Worm (Caenorhabditis elegans) whole organism, L3 larva: ENCODE measurements around the gene egl-18.

Experiments
- ZK546.5 ChIP-seq: sonication (generic microtip); optimal IDR thresholded peaks from 2 replicates; lab custom pipeline; 2017; ENCODE audit warnings: missing biosample characterization, missing genetic modification characterization
- aly-2 ChIP-seq: fragments of 150-350 bp; optimal IDR thresholded peaks from 2 replicates; lab custom pipeline; 2014; ENCODE audit warnings: missing biosample characterization, missing genetic modification characterization
- egl-27 ChIP-seq: sonication (generic microtip); optimal IDR thresholded peaks from 4 replicates; lab custom pipeline; 2017; ENCODE audit warnings: missing biosample characterization, missing genetic modification reagents, missing genetic modification characterization
- egl-5 ChIP-seq: fragments of 150-350 bp; optimal IDR thresholded peaks from 2 replicates; lab custom pipeline; 2017; ENCODE audit warnings: missing biosample characterization, missing genetic modification reagents, missing genetic modification characterization, inconsistent platforms
- lin-39 ChIP-seq: fragments of 150-350 bp; optimal IDR thresholded peaks from 2 replicates; lab custom pipeline; 2018; ENCODE audit warnings: missing biosample characterization, missing genetic modification reagents, missing genetic modification characterization
- nhr-12 ChIP-seq: fragments of 150-350 bp; optimal IDR thresholded peaks from 2 replicates; lab custom pipeline; 2014; ENCODE audit warnings: missing biosample characterization, missing genetic modification characterization
- nhr-237 ChIP-seq: fragments of 150-350 bp; optimal IDR thresholded peaks from 2 replicates; lab custom pipeline; 2014; ENCODE audit warnings: missing biosample characterization, missing genetic modification characterization
- nhr-28 ChIP-seq: fragments of 150-350 bp; optimal IDR thresholded peaks from 2 replicates; lab custom pipeline; 2014; ENCODE audit warnings: missing biosample characterization, missing genetic modification characterization
- nhr-77 ChIP-seq: fragments of 150-350 bp; optimal IDR thresholded peaks from 2 replicates; lab custom pipeline; 2014; ENCODE audit warnings: missing biosample characterization, missing genetic modification characterization
- pqm-1 ChIP-seq: fragments of 150-350 bp; optimal IDR thresholded peaks from 2 replicates; lab custom pipeline; 2017; ENCODE audit warnings: missing biosample characterization, missing genetic modification characterization, inconsistent platforms
- snpc-4 ChIP-seq: fragments of 150-350 bp; optimal IDR thresholded peaks from 2 replicates; lab custom pipeline; 2014; ENCODE audit warnings: missing biosample characterization, missing genetic modification characterization
- zag-1 ChIP-seq: fragments of 150-350 bp; optimal IDR thresholded peaks from 2 replicates; lab custom pipeline; 2014; ENCODE audit warnings: missing biosample characterization, missing genetic modification characterization
- ztf-4 ChIP-seq: fragments of 150-350 bp; optimal IDR thresholded peaks from 2 replicates; lab custom pipeline; 2014; ENCODE audit warnings: missing biosample characterization, missing genetic modification characterization

ce11 chrIV:1952312-1952711 is 50.2 kb downstream of the egl-18 start:
- no peak for TF ChIP-seq ZK546.5 (tag; lab: Kevin White, UChicago)
- no peak for TF ChIP-seq nhr-28 (tag; lab: Kevin White, UChicago)
- TF ChIP-seq zag-1 (tag; lab: Kevin White, UChicago), result no peak
- TF ChIP-seq nhr-12 (tag; lab: Kevin White, UChicago), result no peak
- no peak for TF ChIP-seq snpc-4 (tag; lab: Kevin White, UChicago)
- no peak for TF ChIP-seq egl-5 (tag; lab: Kevin White, UChicago)
- no peak for TF ChIP-seq nhr-77
- TF ChIP-seq aly-2 (tag; lab: Kevin White, UChicago), result no peak
- TF ChIP-seq lin-39, result no peak
- TF ChIP-seq nhr-237 (tag; lab: Kevin White, UChicago), result no peak
- no peak for TF ChIP-seq egl-27 (tag; lab: Kevin White, UChicago)
- TF ChIP-seq ztf-4 (tag; lab: Kevin White, UChicago), result no peak
- no peak for TF ChIP-seq pqm-1 (tag; lab: Kevin White, UChicago)
